Fruit fly (Drosophila melanogaster) whole organism, prepupa: ENCODE measurements around the gene Cpr.

ENCODE experiments used
- Blimp-1 ChIP-seq: fragments of 200-800 bp; sonication (Bioruptor generic); optimal IDR thresholded peaks from 3 replicates; lab custom pipeline; 2017; ENCODE audit warnings: missing biosample characterization, missing genetic modification characterization, mild to moderate bottlenecking, moderate library complexity, missing genetic modification reagents
- CG10631 ChIP-seq: fragments of 200-800 bp; sonication (Bioruptor generic); optimal IDR thresholded peaks from 2 replicates; lab custom pipeline; 2016; ENCODE audit warnings: missing biosample characterization, missing genetic modification characterization
- CG10669 ChIP-seq: fragments of 200-800 bp; sonication (Bioruptor generic); optimal IDR thresholded peaks from 3 replicates; lab custom pipeline; 2018; ENCODE audit warnings: missing biosample characterization, mild to moderate bottlenecking, missing genetic modification characterization, moderate library complexity
- CG11294 ChIP-seq: fragments of 200-800 bp; sonication (Bioruptor generic); IDR thresholded peaks from 2 replicates; pipeline ENCODE4 v1.3.6; 2022; ENCODE audit warnings: missing biosample characterization, missing genetic modification characterization
- CG11762 ChIP-seq: fragments of 200-800 bp; sonication (Bioruptor generic); optimal IDR thresholded peaks from 3 replicates; lab custom pipeline; 2016; ENCODE audit warnings: missing biosample characterization, missing genetic modification characterization; ENCODE audit not compliant: insufficient read depth
- CG11902 ChIP-seq: fragments of 200-800 bp; sonication (Bioruptor generic); optimal IDR thresholded peaks from 3 replicates; lab custom pipeline; 2016; ENCODE audit warnings: missing biosample characterization, missing genetic modification characterization
- CG1621 ChIP-seq: fragments of 200-800 bp; sonication (Bioruptor generic); optimal IDR thresholded peaks from 3 replicates; lab custom pipeline; 2018; ENCODE audit warnings: missing biosample characterization, mild to moderate bottlenecking, missing genetic modification characterization
- CG16779 ChIP-seq: fragments of 200-800 bp; sonication (Bioruptor generic); optimal IDR thresholded peaks from 3 replicates; lab custom pipeline; 2017; ENCODE audit warnings: missing biosample characterization, mild to moderate bottlenecking, missing genetic modification characterization
- CG3032 ChIP-seq: fragments of 200-800 bp; optimal IDR thresholded peaks from 2 replicates; lab custom pipeline; 2019; ENCODE audit warnings: missing biosample characterization, mild to moderate bottlenecking, missing genetic modification characterization, moderate library complexity
- CG31627 ChIP-seq: fragments of 200-800 bp; sonication (Bioruptor generic); optimal IDR thresholded peaks from 3 replicates; lab custom pipeline; 2016; ENCODE audit warnings: missing biosample characterization, missing genetic modification characterization
- CG3919 ChIP-seq: fragments of 200-800 bp; sonication (Bioruptor generic); optimal IDR thresholded peaks from 3 replicates; lab custom pipeline; 2016; ENCODE audit warnings: missing biosample characterization, missing genetic modification characterization
- CG4318 ChIP-seq: fragments of 200-800 bp; sonication (Bioruptor generic); optimal IDR thresholded peaks from 3 replicates; lab custom pipeline; 2017; ENCODE audit warnings: missing biosample characterization, mild to moderate bottlenecking, missing genetic modification characterization
- CG6163 ChIP-seq: fragments of 200-800 bp; sonication (Bioruptor generic); IDR thresholded peaks from 3 replicates; pipeline ENCODE4 v1.3.6; 2022; ENCODE audit warnings: missing biosample characterization, missing genetic modification characterization
- CG6792 ChIP-seq: fragments of 200-800 bp; sonication (Bioruptor generic); optimal IDR thresholded peaks from 3 replicates; lab custom pipeline; 2016; ENCODE audit warnings: missing biosample characterization, missing genetic modification characterization
- CG6808 ChIP-seq: fragments of 200-800 bp; sonication (Bioruptor generic); optimal IDR thresholded peaks from 3 replicates; lab custom pipeline; 2017; ENCODE audit warnings: missing biosample characterization, missing genetic modification characterization, mild to moderate bottlenecking, moderate library complexity, missing genetic modification reagents
- CG6854 ChIP-seq: fragments of 200-800 bp; sonication (Bioruptor generic); optimal IDR thresholded peaks from 2 replicates; lab custom pipeline; 2017; ENCODE audit warnings: missing biosample characterization, mild to moderate bottlenecking, missing genetic modification characterization
- CG7368 ChIP-seq: fragments of 200-800 bp; sonication (Bioruptor generic); optimal IDR thresholded peaks from 3 replicates; lab custom pipeline; 2016; ENCODE audit warnings: missing biosample characterization, missing genetic modification characterization
- CG8119 ChIP-seq: fragments of 200-800 bp; sonication (Bioruptor generic); IDR thresholded peaks from 3 replicates; pipeline ENCODE4 v1.3.6; 2022; ENCODE audit warnings: missing biosample characterization, missing genetic modification characterization
- CG8319 ChIP-seq: fragments of 200-800 bp; sonication (Bioruptor generic); optimal IDR thresholded peaks from 3 replicates; lab custom pipeline; 2016; ENCODE audit warnings: missing biosample characterization, missing genetic modification characterization
- CG8632 ChIP-seq: fragments of 200-800 bp; sonication (Bioruptor generic); optimal IDR thresholded peaks from 3 replicates; lab custom pipeline; 2016; ENCODE audit warnings: missing biosample characterization, missing genetic modification characterization
- CG9139 ChIP-seq: fragments of 200-800 bp; sonication (Bioruptor generic); optimal IDR thresholded peaks from 3 replicates; lab custom pipeline; 2017; ENCODE audit warnings: missing biosample characterization, mild to moderate bottlenecking, missing genetic modification characterization
- Eip75B ChIP-seq: fragments of 200-800 bp; sonication (Bioruptor generic); optimal IDR thresholded peaks from 3 replicates; lab custom pipeline; 2016; ENCODE audit warnings: missing biosample characterization, missing genetic modification characterization
- Eip78C ChIP-seq: fragments of 200-800 bp; sonication (Bioruptor generic); peaks from one replicate; lab custom pipeline; 2016; ENCODE audit warnings: missing biosample characterization, missing genetic modification characterization
- Eip93F ChIP-seq: fragments of 200-800 bp; sonication (Bioruptor generic); optimal IDR thresholded peaks from 2 replicates; lab custom pipeline; 2016; ENCODE audit warnings: missing biosample characterization, mild to moderate bottlenecking, missing genetic modification characterization
- Ets21C ChIP-seq: fragments of 200-800 bp; sonication (Bioruptor generic); optimal IDR thresholded peaks from 3 replicates; lab custom pipeline; 2016; ENCODE audit warnings: missing biosample characterization, missing genetic modification characterization
- Ets96B ChIP-seq: fragments of 200-800 bp; optimal IDR thresholded peaks from 2 replicates; lab custom pipeline; 2019; ENCODE audit warnings: missing biosample characterization, mild to moderate bottlenecking, missing genetic modification characterization, moderate library complexity
- Gug ChIP-seq: fragments of 200-800 bp; sonication (Bioruptor generic); IDR thresholded peaks from 2 replicates; pipeline ENCODE4 v1.3.6; 2022; ENCODE audit warnings: missing biosample characterization, missing genetic modification characterization
- Hr39 ChIP-seq: fragments of 200-800 bp; sonication (Bioruptor generic); optimal IDR thresholded peaks from 2 replicates; lab custom pipeline; 2016; ENCODE audit warnings: missing biosample characterization, missing genetic modification characterization
- Hr4 ChIP-seq: fragments of 200-800 bp; sonication (Bioruptor generic); optimal IDR thresholded peaks from 3 replicates; lab custom pipeline; 2016; ENCODE audit warnings: missing biosample characterization, missing genetic modification characterization
- Lpt ChIP-seq: fragments of 200-800 bp; sonication (Bioruptor generic); optimal IDR thresholded peaks from 3 replicates; lab custom pipeline; 2016; ENCODE audit warnings: missing biosample characterization, missing genetic modification characterization
- Met ChIP-seq: fragments of 200-800 bp; sonication (Bioruptor generic); optimal IDR thresholded peaks from 3 replicates; lab custom pipeline; 2016; ENCODE audit warnings: missing biosample characterization, missing genetic modification characterization
- OdsH ChIP-seq: fragments of 200-800 bp; sonication (Bioruptor generic); optimal IDR thresholded peaks from 3 replicates; lab custom pipeline; 2016; ENCODE audit warnings: missing biosample characterization, missing genetic modification characterization
- Smox ChIP-seq: fragments of 200-800 bp; sonication (Bioruptor generic); optimal IDR thresholded peaks from 3 replicates; lab custom pipeline; 2016; ENCODE audit warnings: missing biosample characterization, missing genetic modification characterization
- Sox102F ChIP-seq: fragments of 200-800 bp; sonication (Bioruptor generic); optimal IDR thresholded peaks from 2 replicates; lab custom pipeline; 2016; ENCODE audit warnings: missing biosample characterization, mild to moderate bottlenecking, missing genetic modification characterization
- Sox14 ChIP-seq: fragments of 200-800 bp; sonication (Bioruptor generic); optimal IDR thresholded peaks from 3 replicates; lab custom pipeline; 2016; ENCODE audit warnings: missing biosample characterization, missing genetic modification characterization
- Sox15 ChIP-seq: fragments of 200-800 bp; sonication (Bioruptor generic); optimal IDR thresholded peaks from 3 replicates; lab custom pipeline; 2016; ENCODE audit warnings: missing biosample characterization, missing genetic modification characterization
- achi ChIP-seq: fragments of 200-800 bp; sonication (Bioruptor generic); optimal IDR thresholded peaks from 3 replicates; lab custom pipeline; 2016; ENCODE audit warnings: missing biosample characterization, missing genetic modification characterization
- acj6 ChIP-seq: fragments of 200-800 bp; sonication (Bioruptor generic); optimal IDR thresholded peaks from 3 replicates; lab custom pipeline; 2016; ENCODE audit warnings: missing biosample characterization, missing genetic modification characterization
- cyc ChIP-seq: fragments of 200-800 bp; sonication (Bioruptor generic); optimal IDR thresholded peaks from 3 replicates; lab custom pipeline; 2016; ENCODE audit warnings: missing biosample characterization, missing genetic modification characterization
- dac ChIP-seq: fragments of 200-800 bp; sonication (Bioruptor generic); optimal IDR thresholded peaks from 2 replicates; lab custom pipeline; 2017; ENCODE audit warnings: missing biosample characterization, mild to moderate bottlenecking, missing genetic modification characterization
- dsx ChIP-seq: fragments of 200-800 bp; optimal IDR thresholded peaks from 3 replicates; lab custom pipeline; 2019; ENCODE audit warnings: missing biosample characterization, mild to moderate bottlenecking, missing genetic modification characterization, moderate library complexity; ENCODE audit not compliant: poor library complexity, severe bottlenecking
- eg ChIP-seq: fragments of 200-800 bp; sonication (Bioruptor generic); IDR thresholded peaks from 3 replicates; pipeline ENCODE4 v1.3.6; 2022; ENCODE audit warnings: missing biosample characterization, missing genetic modification characterization
- fd85E ChIP-seq: fragments of 200-800 bp; sonication (Bioruptor generic); optimal IDR thresholded peaks from 3 replicates; lab custom pipeline; 2016; ENCODE audit warnings: missing biosample characterization, missing genetic modification characterization
- fkh ChIP-seq: fragments of 200-800 bp; sonication (Bioruptor generic); optimal IDR thresholded peaks from 3 replicates; lab custom pipeline; 2017; ENCODE audit warnings: missing biosample characterization, mild to moderate bottlenecking, missing genetic modification characterization, moderate library complexity
- lz ChIP-seq: fragments of 200-800 bp; sonication (Bioruptor generic); optimal IDR thresholded peaks from 3 replicates; lab custom pipeline; 2016; ENCODE audit warnings: missing biosample characterization, missing genetic modification characterization
- net ChIP-seq: fragments of 200-800 bp; sonication (Bioruptor generic); optimal IDR thresholded peaks from 3 replicates; lab custom pipeline; 2016; ENCODE audit warnings: missing biosample characterization, missing genetic modification characterization
- spab ChIP-seq: fragments of 200-800 bp; sonication (Bioruptor generic); optimal IDR thresholded peaks from 2 replicates; lab custom pipeline; 2017; ENCODE audit warnings: missing biosample characterization, mild to moderate bottlenecking, missing genetic modification characterization, missing genetic modification reagents
- ss ChIP-seq, 2 experiments: fragments of 200-800 bp; sonication (Bioruptor generic); optimal IDR thresholded peaks; 2 replicates in 1 of 2; 3 replicates in 1 of 2; lab custom pipeline; 2017 to 2018; ENCODE audit warnings: mild to moderate bottlenecking in 2 of 2, missing biosample characterization in 2 of 2, missing genetic modification characterization in 2 of 2, moderate library complexity in 1 of 2
- svp ChIP-seq: fragments of 200-800 bp; sonication (Bioruptor generic); peaks from one replicate; lab custom pipeline; 2016; ENCODE audit warnings: missing biosample characterization, missing genetic modification characterization
- vri ChIP-seq: fragments of 200-800 bp; sonication (Bioruptor generic); optimal IDR thresholded peaks from 3 replicates; lab custom pipeline; 2016; ENCODE audit warnings: missing biosample characterization, mild to moderate bottlenecking, missing genetic modification characterization

Gene Cpr

DNA sequence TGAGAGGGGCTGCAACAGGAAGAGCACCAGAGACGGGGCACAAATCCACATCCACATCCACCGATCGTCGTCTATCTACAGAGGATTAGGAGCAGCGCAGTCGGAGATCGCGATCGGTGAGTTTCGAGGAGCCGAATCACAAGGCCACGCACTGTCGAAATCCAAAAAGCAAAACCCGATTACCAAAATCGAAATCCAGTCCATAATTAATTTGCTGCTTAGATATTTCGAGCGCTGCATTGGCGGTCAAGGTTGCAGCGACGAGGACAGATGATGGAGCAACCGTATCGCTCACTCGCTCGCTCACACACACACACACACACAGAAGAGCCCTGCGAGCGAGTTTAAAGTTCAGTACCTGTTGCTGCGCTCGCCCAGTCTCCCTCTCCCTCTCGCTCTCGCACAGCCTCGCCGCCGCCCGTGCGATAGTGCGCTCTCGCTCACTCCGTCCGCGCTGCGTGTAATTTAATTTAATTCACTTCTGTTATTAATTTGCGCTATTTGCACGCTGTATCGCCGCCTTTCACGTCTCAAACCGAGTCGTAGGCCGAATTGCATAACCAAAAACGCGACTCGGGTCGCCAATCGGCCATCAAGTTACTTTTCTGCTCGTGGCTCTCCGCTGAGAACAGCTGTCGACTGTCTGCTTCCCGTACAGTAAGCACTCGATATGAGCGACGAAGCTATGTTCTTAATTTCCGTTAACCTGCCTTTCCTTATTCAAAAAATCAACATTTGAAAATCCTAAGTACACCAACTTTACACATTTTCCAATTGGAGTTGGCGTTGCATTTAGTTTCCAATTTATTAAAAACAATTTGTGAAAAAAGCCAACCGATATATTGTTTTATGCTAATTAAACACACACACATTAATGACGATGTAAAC, 618 bp downstream of the Cpr start:
- TF ChIP-seq CG10631 (GFP tag; lab: Kevin White, UChicago) (peak; percentile 32), CG9139 (GFP tag; lab: Kevin White, UChicago) (peak; percentile 67), CG11294 (GFP tag; lab: Robert Waterston, UW) (no peak), eg (GFP tag; lab: Robert Waterston, UW) (peak; percentile 40; the same call in 2 of the 3 replicates), dac (GFP tag; lab: Kevin White, UChicago) (peak; percentile 18), CG31627 (GFP tag; lab: Kevin White, UChicago) (peak; percentile 38), CG6808 (GFP tag; lab: Kevin White, UChicago) (peak; percentile 74), CG10669 (GFP tag; lab: Kevin White, UChicago) (peak; percentile 27), Sox14 (GFP tag; lab: Kevin White, UChicago) (peak; percentile 14), vri (GFP tag; lab: Kevin White, UChicago) (peak; percentile 74), Smox (GFP tag; lab: Kevin White, UChicago) (no peak), CG4318 (GFP tag; lab: Kevin White, UChicago) (no peak), CG1621 (peak; percentile 28), lz (GFP tag; lab: Kevin White, UChicago) (peak; percentile 54), cyc (GFP tag; lab: Kevin White, UChicago) (peak; percentile 49), Sox102F (peak; percentile 23), net (GFP tag; lab: Kevin White, UChicago) (no peak), CG11762 (GFP tag; lab: Kevin White, UChicago) (no peak), CG6854 (GFP tag; lab: Kevin White, UChicago) (peak; percentile 62), Met (GFP tag; lab: Kevin White, UChicago) (peak; percentile 37), fd85E (GFP tag; lab: Kevin White, UChicago) (no peak), CG6792 (peak; percentile 26), achi (peak; percentile 6), Hr39 (GFP tag; lab: Kevin White, UChicago) (peak; percentile 27), dsx (GFP tag; lab: Kevin White, UChicago) (no peak), CG8632 (GFP tag; lab: Kevin White, UChicago) (peak; percentile 6), acj6 (GFP tag; lab: Kevin White, UChicago) (peak; percentile 42), fkh (GFP tag; lab: Kevin White, UChicago) (peak; percentile 0), svp (peak; percentile 95), Eip93F (GFP tag; lab: Kevin White, UChicago) (no peak), Hr4 (peak; percentile 44), Eip75B (GFP tag; lab: Kevin White, UChicago) (peak; percentile 12), CG8319 (GFP tag; lab: Kevin White, UChicago) (no peak), Gug (peak; percentile 13; the same call in 1 of the 2 replicates), CG3032 (tag; lab: Kevin White, UChicago) (peak; percentile 1), Ets96B (tag; lab: Kevin White, UChicago) (peak; percentile 2), Sox15 (peak; percentile 2), Lpt (GFP tag; lab: Kevin White, UChicago) (no peak), CG11902 (GFP tag; lab: Kevin White, UChicago) (no peak), CG7368 (no peak), ss (GFP tag; optimal IDR thresholded peaks at IDR 0.05; lab: Kevin White, UChicago) (peak; percentile 84 to 88), CG6163 (GFP tag; lab: Robert Waterston, UW) (peak; percentile 37; the same call in 1 of the 3 replicates), CG3919 (GFP tag; lab: Kevin White, UChicago) (no peak), CG8119 (GFP tag; lab: Robert Waterston, UW) (peak; percentile 57), Eip78C (peak; percentile 81), Ets21C (GFP tag; lab: Kevin White, UChicago) (peak; percentile 42), Blimp-1 (GFP tag; lab: Kevin White, UChicago) (peak; percentile 17), OdsH (GFP tag; lab: Kevin White, UChicago) (peak; percentile 64), spab (GFP tag; lab: Kevin White, UChicago) (peak; percentile 28), CG16779 (tag; lab: Kevin White, UChicago) (peak; percentile 19)
